Worm (Caenorhabditis elegans): ENCODE measurements around the gene T11B7.2.

Gene T11B7.2

ce11 chrIV:8794895-8795665 is 49.3 kb downstream of the T11B7.2 start:
- TF ChIP-seq zfh-2 (GFP tag; conservative IDR thresholded peaks at IDR 0.05), result peak; percentile 100
- TF ChIP-seq nfya-1 (tag; optimal IDR thresholded peaks at IDR 0.05; ENCODE audit: borderline replicate concordance, insufficient read depth), result no peak
- TF ChIP-seq lin-54 (GFP tag; optimal IDR thresholded peaks at IDR 0.05), result peak; percentile 57
- TF ChIP-seq unc-62 (GFP tag; optimal IDR thresholded peaks at IDR 0.05), result no peak
- TF ChIP-seq lin-35 (GFP tag; optimal IDR thresholded peaks at IDR 0.05), result peak in 1 of 3 experiments; percentile 56
- TF ChIP-seq ztf-22 (GFP tag; optimal IDR thresholded peaks at IDR 0.05), result peak; percentile 92
- no peak for TF ChIP-seq xnd-1 (tag; optimal IDR thresholded peaks at IDR 0.05)
- TF ChIP-seq madf-10 (tag; optimal IDR thresholded peaks at IDR 0.05), result peak; percentile 89
- no peak for TF ChIP-seq lsl-1 (GFP tag; optimal IDR thresholded peaks at IDR 0.05)
- TF ChIP-seq F39B2.1 (GFP tag; IDR thresholded peaks at IDR 0.05), result no peak
- peak; percentile 81 for TF ChIP-seq mcd-1 (GFP tag; IDR thresholded peaks at IDR 0.05)
- TF ChIP-seq nfya-2 (GFP tag; IDR thresholded peaks at IDR 0.05), result no peak
- no peak for TF ChIP-seq lsy-27 (tag; optimal IDR thresholded peaks at IDR 0.05; ENCODE audit: borderline replicate concordance, insufficient read depth)
- TF ChIP-seq athp-1 (tag; optimal IDR thresholded peaks at IDR 0.05), result peak; percentile 25
- peak; percentile 22; the same call in 1 of the 2 replicates for TF ChIP-seq hmg-20 (GFP tag; IDR thresholded peaks at IDR 0.05)
- no peak for TF ChIP-seq ama-1 (optimal IDR thresholded peaks at IDR 0.05)
- no peak for TF ChIP-seq ama-1 (GFP tag; optimal IDR thresholded peaks at IDR 0.05)
- peak; percentile 94 for TF ChIP-seq somi-1 (GFP tag; optimal IDR thresholded peaks at IDR 0.05)
- TF ChIP-seq egl-18 (GFP tag; IDR thresholded peaks at IDR 0.05), result 0 out of 2 replicates have a peak, but pooled peaks have one; percentile 4
- TF ChIP-seq unc-130 (GFP tag; optimal IDR thresholded peaks at IDR 0.05), result no peak
- TF ChIP-seq tlf-1 (GFP tag; optimal IDR thresholded peaks at IDR 0.05), result peak; percentile 52
- peak; percentile 18 for TF ChIP-seq snpc-3.4 (tag; optimal IDR thresholded peaks at IDR 0.05)
- peak; percentile 83 for TF ChIP-seq repo-1 (tag; optimal IDR thresholded peaks at IDR 0.05)
- TF ChIP-seq lin-26 (GFP tag; IDR thresholded peaks at IDR 0.05), result peak; percentile 83
- TF ChIP-seq dpl-1 (GFP tag; optimal IDR thresholded peaks at IDR 0.05), result no peak
- no peak for TF ChIP-seq ceh-58 (GFP tag; IDR thresholded peaks at IDR 0.05)
- no peak for TF ChIP-seq nhr-27 (tag; optimal IDR thresholded peaks at IDR 0.05)
- TF ChIP-seq ceh-40 (GFP tag; IDR thresholded peaks at IDR 0.05), result no peak
- peak; percentile 57 for TF ChIP-seq tbp1 (GFP tag; optimal IDR thresholded peaks at IDR 0.05)
- TF ChIP-seq ztf-6 (GFP tag; IDR thresholded peaks at IDR 0.05), result no peak
- TF ChIP-seq F49E8.2 (tag; optimal IDR thresholded peaks at IDR 0.05; ENCODE audit: insufficient read depth), result no peak
- TF ChIP-seq nhr-179 (tag; optimal IDR thresholded peaks at IDR 0.05), result no peak
- no peak for TF ChIP-seq zim-3 (tag; optimal IDR thresholded peaks at IDR 0.05)
- no peak for TF ChIP-seq B0261.1 (tag; optimal IDR thresholded peaks at IDR 0.05)
- peak; percentile 79 for TF ChIP-seq ceh-27 (GFP tag; optimal IDR thresholded peaks at IDR 0.05)
- TF ChIP-seq atf-7 (tag; optimal IDR thresholded peaks at IDR 0.05), result peak; percentile 92
- TF ChIP-seq snpc-4 (GFP tag; optimal IDR thresholded peaks at IDR 0.05), result peak; percentile 36
- peak; percentile 1 to 71 (median 68) for TF ChIP-seq snpc-4 (tag; optimal IDR thresholded peaks at IDR 0.05)
- TF ChIP-seq F57C9.4 (tag; optimal IDR thresholded peaks at IDR 0.05), result no peak
- TF ChIP-seq gei-17 (GFP tag; optimal IDR thresholded peaks at IDR 0.05), result peak; percentile 76
- TF ChIP-seq hmg-1.2 (GFP tag; IDR thresholded peaks at IDR 0.05), result peak; percentile 77
- no peak for TF ChIP-seq Y79H2A.3 (GFP tag; conservative IDR thresholded peaks at IDR 0.05)
- peak; percentile 19 for TF ChIP-seq ztf-3 (GFP tag; optimal IDR thresholded peaks at IDR 0.05)
- TF ChIP-seq F22D6.2 (tag; optimal IDR thresholded peaks at IDR 0.05), result peak; percentile 58
- peak; percentile 12 for TF ChIP-seq F23B12.7 (tag; optimal IDR thresholded peaks at IDR 0.05; ENCODE audit: insufficient read depth)
- no peak for TF ChIP-seq Y67H2A.10 (GFP tag; conservative IDR thresholded peaks at IDR 0.05)
- peak; percentile 66 for TF ChIP-seq die-1 (tag; optimal IDR thresholded peaks at IDR 0.05)
